Fruit fly (Drosophila melanogaster) whole organism, larva: ENCODE measurements around the gene CG8516.

Experiments
- noc ChIP-seq: fragments of 200-800 bp; sonication (Bioruptor generic); optimal IDR thresholded peaks from 3 replicates; lab custom pipeline; 2019; ENCODE audit warnings: missing biosample characterization, mild to moderate bottlenecking, missing genetic modification characterization, moderate library complexity

CG8516 gene

dm6 chr3R:9770127-9770526 is 23.0 kb upstream of the CG8516 start:
- TF ChIP-seq noc (tag; lab: Kevin White, UChicago): no peak

- TF ChIP-seq noc (tag; lab: Kevin White, UChicago): peak; percentile 97
These were observed 21.5 kb upstream of the CG8516 start, which contains the start of gene CG9471 for dm6 chr3R:9771519-9771972. TSS of gene CG9471 (minus strand) at chr3R:9771542.

- peak; percentile 73 for TF ChIP-seq noc (tag; lab: Kevin White, UChicago)
These were observed 18.9 kb upstream of the CG8516 start, which contains the start of gene Whamy for dm6 chr3R:9774147-9774546. TSS of gene Whamy (minus strand) at chr3R:9774419.

- TF ChIP-seq noc (tag; lab: Kevin White, UChicago): no peak
These were observed 18.3 kb upstream of the CG8516 start, which contains the start of gene topi for dm6 chr3R:9774821-9775220. TSS of gene topi (plus strand) at chr3R:9775121.

dm6 chr3R:9777941-9778360 is 15.1 kb upstream of the CG8516 start, which contains the start of gene RpS29:
TSS of gene RpS29 (plus strand) at chr3R:9778042.
- peak; percentile 73 for TF ChIP-seq noc (tag; lab: Kevin White, UChicago)

dm6 chr3R:9779764-9780163 is 13.3 kb upstream of the CG8516 start, which contains the start of gene CG12947:
TSS of gene CG12947 (plus strand) at chr3R:9780064.
- no peak for TF ChIP-seq noc (tag; lab: Kevin White, UChicago)

- no peak for TF ChIP-seq noc (tag; lab: Kevin White, UChicago)
These were observed 9.7 kb upstream of the CG8516 start for dm6 chr3R:9783240-9783917.

- TF ChIP-seq noc (tag; lab: Kevin White, UChicago): no peak
These were observed 8.6 kb upstream of the CG8516 start, which contains the start of the genes MtnA and CG8500 for dm6 chr3R:9784341-9785062. TSS of gene MtnA (minus strand) at chr3R:9784370. TSS of gene CG8500 (plus strand) at chr3R:9784653.

dm6 chr3R:9791177-9791806 is 1.8 kb upstream of the CG8516 start, which contains the start of the genes CG12945 and CG8507:
TSS of gene CG12945 (minus strand) at chr3R:9791221.
TSS of gene CG8507 (plus strand) at chr3R:9791483.
- peak; percentile 50 for TF ChIP-seq noc (tag; lab: Kevin White, UChicago)

- TF ChIP-seq noc (tag; lab: Kevin White, UChicago): no peak
These were observed 7.7 kb downstream of the CG8516 start, which contains the start of the genes CG9467 and CG8526 for dm6 chr3R:9800644-9801330. TSS of gene CG9467 (minus strand) at chr3R:9801026. TSS of gene CG8526 (plus strand) at chr3R:9801280.

dm6 chr3R:9808946-9809545 is 16.0 kb downstream of the CG8516 start, which contains the start of gene FBXO11:
TSS of gene FBXO11 (minus strand) at chr3R:9809368.
- peak; percentile 52 for TF ChIP-seq noc (tag; lab: Kevin White, UChicago)

dm6 chr3R:9812447-9812846 is 19.4 kb downstream of the CG8516 start, which contains the start of gene CG8534:
TSS of gene CG8534 (plus strand) at chr3R:9812747.
- TF ChIP-seq noc (tag; lab: Kevin White, UChicago): no peak

dm6 chr3R:9813861-9814260 is 20.8 kb downstream of the CG8516 start, which contains the start of gene eloF:
TSS of gene eloF (plus strand) at chr3R:9814161.
- no peak for TF ChIP-seq noc (tag; lab: Kevin White, UChicago)

dm6 chr3R:9816879-9817278 is 23.8 kb downstream of the CG8516 start, which contains the start of gene CG16904:
TSS of gene CG16904 (minus strand) at chr3R:9816979.
- no peak for TF ChIP-seq noc (tag; lab: Kevin White, UChicago)
